Worm (Caenorhabditis elegans) whole organism, mixed stage, embryonic: ENCODE measurements around the gene F46G10.2.

Experiments used
- blmp-1 ChIP-seq: fragments of 150-350 bp; optimal IDR thresholded peaks from 2 replicates; lab custom pipeline; 2014; ENCODE audit warnings: missing biosample characterization, missing genetic modification characterization
- ceh-39 ChIP-seq: fragments of 150-350 bp; optimal IDR thresholded peaks from 2 replicates; lab custom pipeline; 2014; ENCODE audit warnings: missing biosample characterization, missing genetic modification characterization
- ceh-83 ChIP-seq: fragments of 200-800 bp; sonication (Bioruptor generic); optimal IDR thresholded peaks from 2 replicates; lab custom pipeline; 2018; ENCODE audit warnings: mild to moderate bottlenecking, missing genetic modification characterization, missing compliant biosample characterization
- drap-1 ChIP-seq: fragments of 200-800 bp; sonication (Bioruptor generic); optimal IDR thresholded peaks from 3 replicates; lab custom pipeline; 2018; ENCODE audit warnings: mild to moderate bottlenecking, missing genetic modification characterization, missing compliant biosample characterization
- lsy-2 ChIP-seq: fragments of 150-350 bp; optimal IDR thresholded peaks from 2 replicates; lab custom pipeline; 2014; ENCODE audit warnings: missing biosample characterization, missing genetic modification characterization
- mep-1 ChIP-seq: fragments of 150-350 bp; optimal IDR thresholded peaks from 2 replicates; lab custom pipeline; 2017; ENCODE audit warnings: missing biosample characterization, missing genetic modification reagents, missing genetic modification characterization, inconsistent platforms
- nhr-237 ChIP-seq: fragments of 150-350 bp; optimal IDR thresholded peaks from 2 replicates; lab custom pipeline; 2014; ENCODE audit warnings: missing biosample characterization, missing genetic modification characterization
- nhr-28 ChIP-seq: fragments of 150-350 bp; optimal IDR thresholded peaks from 2 replicates; lab custom pipeline; 2014; ENCODE audit warnings: missing biosample characterization, missing genetic modification characterization
- pha-4 ChIP-seq: fragments of 150-350 bp; optimal IDR thresholded peaks from 2 replicates; lab custom pipeline; 2018; ENCODE audit warnings: missing biosample characterization, missing genetic modification reagents, missing genetic modification characterization
- snpc-4 ChIP-seq: fragments of 150-350 bp; optimal IDR thresholded peaks from 2 replicates; lab custom pipeline; 2014; ENCODE audit warnings: missing biosample characterization, missing genetic modification characterization
- tbx-8 ChIP-seq: fragments of 200-800 bp; sonication (Bioruptor generic); optimal IDR thresholded peaks from 2 replicates; lab custom pipeline; 2018; ENCODE audit warnings: mild to moderate bottlenecking, missing genetic modification characterization, moderate library complexity, missing compliant biosample characterization
- unc-120 ChIP-seq: sonication (generic microtip); optimal IDR thresholded peaks from 2 replicates; lab custom pipeline; 2017; ENCODE audit warnings: missing genetic modification characterization, missing compliant biosample characterization; ENCODE audit not compliant: poor library complexity, severe bottlenecking
- unc-39 ChIP-seq: fragments of 150-350 bp; optimal IDR thresholded peaks from 2 replicates; lab custom pipeline; 2014; ENCODE audit warnings: missing biosample characterization, missing genetic modification characterization
- unc-62 ChIP-seq: fragments of 150-350 bp; optimal IDR thresholded peaks from 2 replicates; lab custom pipeline; 2014; ENCODE audit warnings: missing biosample characterization, missing genetic modification reagents, missing genetic modification characterization

DNA sequence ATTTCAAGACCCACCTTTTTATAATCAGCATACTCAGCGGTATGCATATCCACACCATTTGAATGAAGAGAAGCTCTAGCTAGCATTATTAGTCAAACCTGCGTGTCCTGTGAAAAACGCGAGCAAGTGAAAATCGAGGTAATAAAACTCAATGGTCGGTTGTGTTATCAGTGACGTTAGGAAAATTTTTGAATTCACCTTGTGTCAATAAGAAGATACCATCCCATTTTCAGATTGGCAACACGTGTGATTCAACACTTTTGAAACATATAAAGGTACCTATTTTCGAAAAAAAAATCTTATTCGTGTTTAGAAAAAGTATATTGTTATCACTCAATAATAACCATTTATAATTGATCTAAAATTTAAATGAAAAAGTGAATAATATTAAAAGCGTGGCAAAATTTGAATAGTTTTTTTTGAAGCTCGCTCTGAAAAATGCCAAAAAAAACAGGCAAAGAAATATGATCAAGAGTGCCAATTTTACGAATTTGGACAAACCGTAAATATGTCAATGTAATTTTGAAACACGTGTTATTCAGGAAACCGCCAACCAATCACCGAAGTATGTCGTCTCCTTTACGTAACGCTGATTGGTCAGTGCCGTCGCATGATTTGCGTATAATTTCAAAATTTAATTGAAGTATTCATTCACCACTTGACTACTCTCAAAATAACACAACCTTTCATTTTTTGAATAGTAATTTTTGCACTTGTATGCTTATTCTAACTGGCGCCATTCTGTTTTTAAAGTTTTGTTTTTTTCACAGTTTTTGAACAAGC lies 10.9 kb upstream of the F46G10.2 start, which contains the start of gene F46G10.1:
- TF ChIP-seq ceh-83 (GFP tag; lab: Kevin White, UChicago) (no peak), lsy-2 (no peak), unc-39 (tag; lab: Kevin White, UChicago) (no peak), nhr-237 (no peak), unc-120 (no peak), tbx-8 (GFP tag; lab: Kevin White, UChicago) (no peak), mep-1 (tag; lab: Kevin White, UChicago) (no peak), ceh-39 (tag; lab: Kevin White, UChicago) (no peak), snpc-4 (tag; lab: Kevin White, UChicago) (no peak), pha-4 (tag; lab: Kevin White, UChicago) (no peak), drap-1 (GFP tag; lab: Kevin White, UChicago) (no peak), blmp-1 (tag; lab: Kevin White, UChicago) (no peak), nhr-28 (tag; lab: Kevin White, UChicago) (no peak), unc-62 (no peak)
